Worm (Caenorhabditis elegans): Measurements from ENCODE around the gene R166.2.
A peak's percentile ranks its signal among the peaks of the same experiment; 100 is the strongest.

R166.2 gene

DNA sequence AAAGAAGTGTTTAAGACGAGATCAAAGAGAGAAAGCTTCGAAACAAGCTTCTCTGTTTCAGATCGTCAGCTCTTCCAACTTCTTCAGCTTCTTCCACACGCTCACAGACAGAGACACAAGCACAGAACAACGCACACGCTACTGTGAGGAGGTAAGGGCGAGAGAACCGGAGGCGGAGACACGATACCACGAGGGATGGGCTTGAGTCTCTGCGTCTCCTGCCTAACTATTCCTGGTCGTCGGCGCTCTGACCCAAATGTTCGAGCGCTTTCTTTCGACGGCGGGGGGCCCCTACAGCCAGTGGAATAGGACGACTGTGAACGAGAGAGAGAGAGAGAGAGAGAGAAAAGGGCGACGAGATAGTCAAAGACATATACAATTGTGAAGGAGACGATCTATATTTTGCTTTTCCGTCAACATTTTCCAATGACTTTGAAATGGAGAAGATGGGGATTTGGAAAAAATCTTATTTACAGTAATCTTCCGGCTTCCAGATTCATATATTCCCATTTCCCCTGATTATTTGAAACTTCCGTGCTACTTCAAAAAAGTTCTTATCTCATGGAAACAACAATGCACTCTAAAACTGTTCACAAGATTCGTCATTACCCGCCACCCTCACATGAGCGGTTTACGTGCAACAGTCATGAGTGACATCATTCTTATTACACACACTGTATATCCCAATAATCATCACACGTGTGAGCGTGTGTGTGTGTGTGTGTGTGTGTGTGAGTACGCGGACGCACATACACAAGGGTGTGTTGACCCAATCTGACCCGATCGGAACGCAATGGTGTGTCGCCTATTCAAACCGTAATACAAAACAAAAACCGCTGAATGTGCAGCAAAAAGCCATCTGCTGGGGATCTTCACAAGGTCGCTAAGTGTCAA lies 11.6 kb upstream of the R166.2 start (continued):
- peak; percentile 66 for TF ChIP-seq lin-38 (GFP tag; IDR thresholded peaks at IDR 0.05)
- peak; percentile 1 for TF ChIP-seq zfp-2 (tag; optimal IDR thresholded peaks at IDR 0.05)
- peak; percentile 51 for TF ChIP-seq nhr-28 (tag; optimal IDR thresholded peaks at IDR 0.05)
- no peak for TF ChIP-seq ZK546.5 (tag; optimal IDR thresholded peaks at IDR 0.05)
- peak in 1 of 2 experiments; percentile 99 for TF ChIP-seq unc-62 (GFP tag; optimal IDR thresholded peaks at IDR 0.05 in 1 of 2)
- TF ChIP-seq unc-62 (tag; optimal IDR thresholded peaks at IDR 0.05) = no peak
- TF ChIP-seq nhr-41 (GFP tag; IDR thresholded peaks at IDR 0.05) = 0 out of 2 replicates have a peak, but pooled peaks have one; percentile 21
- peak; percentile 88 for TF ChIP-seq fkh-10 (GFP tag; optimal IDR thresholded peaks at IDR 0.05)
- TF ChIP-seq sdz-12 (GFP tag; optimal IDR thresholded peaks at IDR 0.05) = no peak
- no peak for TF ChIP-seq fos-1 (tag; optimal IDR thresholded peaks at IDR 0.05)
- TF ChIP-seq egl-43 (GFP tag; IDR thresholded peaks at IDR 0.05) = peak; percentile 91
- no peak for TF ChIP-seq D1046.2 (GFP tag; IDR thresholded peaks at IDR 0.05)
- peak; percentile 91 for TF ChIP-seq rbr-2 (tag; optimal IDR thresholded peaks at IDR 0.05)
- TF ChIP-seq saeg-2 (GFP tag; IDR thresholded peaks at IDR 0.05) = 0 out of 2 replicates have a peak, but pooled peaks have one; percentile 28
- TF ChIP-seq set-16 (GFP tag; IDR thresholded peaks at IDR 0.05) = peak; percentile 96
- TF ChIP-seq jun-1 (tag; optimal IDR thresholded peaks at IDR 0.05) = peak; percentile 38
- 0 out of 2 replicates have a peak, but pooled peaks have one; percentile 57 for TF ChIP-seq daf-19 (GFP tag; conservative IDR thresholded peaks at IDR 0.05)
- no peak for TF ChIP-seq ztf-11 (tag; optimal IDR thresholded peaks at IDR 0.05)
- TF ChIP-seq madf-5 (GFP tag; IDR thresholded peaks at IDR 0.05) = peak in 1 of 2 experiments; percentile 75; a peak in 1 of 4 replicates
- peak; percentile 49 for TF ChIP-seq nhr-77 (tag; optimal IDR thresholded peaks at IDR 0.05)
- TF ChIP-seq daf-16 (GFP tag; optimal IDR thresholded peaks at IDR 0.05) = peak; percentile 19 to 21
- peak; percentile 62 for TF ChIP-seq daf-16 (tag; optimal IDR thresholded peaks at IDR 0.05)
- TF ChIP-seq nhr-102 (tag; optimal IDR thresholded peaks at IDR 0.05) = peak; percentile 32
- peak; percentile 16 for TF ChIP-seq unc-130 (GFP tag; optimal IDR thresholded peaks at IDR 0.05)
- TF ChIP-seq dmd-8 (GFP tag; IDR thresholded peaks at IDR 0.05) = no peak
- TF ChIP-seq egl-27 (tag; optimal IDR thresholded peaks at IDR 0.05) = no peak
- peak; percentile 69 for TF ChIP-seq cey-2 (tag; optimal IDR thresholded peaks at IDR 0.05; ENCODE audit: borderline replicate concordance, insufficient read depth)
- TF ChIP-seq pqm-1 (tag; optimal IDR thresholded peaks at IDR 0.05) = no peak
- peak; percentile 86 for TF ChIP-seq ctbp-1 (GFP tag; IDR thresholded peaks at IDR 0.05)
- peak; percentile 99 for TF ChIP-seq nhr-11 (tag; optimal IDR thresholded peaks at IDR 0.05)
- no peak for TF ChIP-seq F44E2.7 (GFP tag; IDR thresholded peaks at IDR 0.05)
- TF ChIP-seq arid-1 (GFP tag; conservative IDR thresholded peaks at IDR 0.05) = peak; percentile 67
- TF ChIP-seq lsy-2 (tag; optimal IDR thresholded peaks at IDR 0.05) = peak; percentile 74 to 76
- TF ChIP-seq Y105C5A.15 (GFP tag; IDR thresholded peaks at IDR 0.05) = no peak
- peak; percentile 63 for TF ChIP-seq spr-1 (tag; optimal IDR thresholded peaks at IDR 0.05)
- peak; percentile 74 for TF ChIP-seq lim-7 (GFP tag; IDR thresholded peaks at IDR 0.05)
- TF ChIP-seq F49E8.2 (tag; optimal IDR thresholded peaks at IDR 0.05; ENCODE audit: borderline replicate concordance) = no peak
- TF ChIP-seq nhr-48 (tag; optimal IDR thresholded peaks at IDR 0.05) = peak; percentile 74
- peak; percentile 20 for TF ChIP-seq lin-13 (GFP tag; optimal IDR thresholded peaks at IDR 0.05)
- TF ChIP-seq dpl-1 (GFP tag; optimal IDR thresholded peaks at IDR 0.05) = peak; percentile 48
- TF ChIP-seq aha-1 (tag) = peak; percentile 100
- TF ChIP-seq R02D3.7 (tag; optimal IDR thresholded peaks at IDR 0.05) = no peak
- peak; percentile 85 for TF ChIP-seq mxl-3 (GFP tag; optimal IDR thresholded peaks at IDR 0.05)
- 0 out of 2 replicates have a peak, but pooled peaks have one; percentile 20 for TF ChIP-seq vab-7 (GFP tag; IDR thresholded peaks at IDR 0.05)
- TF ChIP-seq hlh-11 (tag; optimal IDR thresholded peaks at IDR 0.05) = peak; percentile 82
- TF ChIP-seq madf-9 (GFP tag; conservative IDR thresholded peaks at IDR 0.05) = peak; percentile 33; the same call in 1 of the 2 replicates
- no peak for TF ChIP-seq mxl-2 (GFP tag; conservative IDR thresholded peaks at IDR 0.05)
- peak; percentile 77 for TF ChIP-seq pha-4 (GFP tag; IDR thresholded peaks at IDR 0.05)
- TF ChIP-seq pha-4 (tag; optimal IDR thresholded peaks at IDR 0.05) = peak; percentile 79
- no peak for TF ChIP-seq unc-39 (tag; optimal IDR thresholded peaks at IDR 0.05)
